Fruit fly (Drosophila melanogaster): ENCODE data around the gene Caf1-55.

Gene Caf1-55

DNA sequence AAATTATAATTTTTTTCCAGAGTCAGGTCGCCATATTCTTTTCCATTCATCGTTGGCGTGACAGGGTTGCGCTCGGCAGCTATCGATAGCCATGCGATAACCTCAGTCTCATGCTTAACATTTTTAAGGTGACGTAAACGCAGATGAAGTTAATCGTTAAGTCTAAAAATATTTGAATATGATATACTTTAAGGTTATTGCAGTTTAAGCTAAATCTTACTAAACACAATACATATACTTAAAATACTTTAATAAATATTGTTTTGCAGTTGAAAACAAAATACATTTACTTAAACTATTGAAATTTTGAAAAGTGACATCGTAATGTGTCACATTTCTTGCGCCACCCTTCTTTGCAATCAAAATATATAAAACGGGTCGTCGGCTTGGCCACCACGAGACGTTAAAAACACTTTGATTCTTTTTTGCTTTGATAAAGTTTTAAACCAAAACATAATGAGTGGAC, 49.8 kb downstream of the Caf1-55 start, which contains the start of the genes Cp190 and CG4338 (continued):
- peak; percentile 93 for TF ChIP-seq vri (GFP tag; optimal IDR thresholded peaks at IDR 0.05)
- peak; percentile 95 for TF ChIP-seq CG11902 (GFP tag; optimal IDR thresholded peaks at IDR 0.05)
- peak; percentile 99 for TF ChIP-seq Eip78C (GFP tag)
- TF ChIP-seq CG11762 (GFP tag; optimal IDR thresholded peaks at IDR 0.05; ENCODE audit: insufficient read depth): peak; percentile 93
- TF ChIP-seq CG8319 (GFP tag; optimal IDR thresholded peaks at IDR 0.05): peak; percentile 95
- TF ChIP-seq spab (GFP tag; optimal IDR thresholded peaks at IDR 0.05): peak; percentile 94
- TF ChIP-seq Eip93F (GFP tag; optimal IDR thresholded peaks at IDR 0.05): no peak
- peak; percentile 93 for TF ChIP-seq CG1621 (tag; optimal IDR thresholded peaks at IDR 0.05)
- peak; percentile 96 for TF ChIP-seq fd59A (GFP tag; optimal IDR thresholded peaks at IDR 0.05)
- peak; percentile 96 for TF ChIP-seq Sox15 (GFP tag; optimal IDR thresholded peaks at IDR 0.05)
- TF ChIP-seq dac (GFP tag; optimal IDR thresholded peaks at IDR 0.05): peak; percentile 89
- TF ChIP-seq CG10631 (GFP tag; optimal IDR thresholded peaks at IDR 0.05): no peak
- peak; percentile 96 for TF ChIP-seq CG6163 (GFP tag; IDR thresholded peaks at IDR 0.05)
- peak; percentile 97 for TF ChIP-seq pdm3 (GFP tag; optimal IDR thresholded peaks at IDR 0.05)
- TF ChIP-seq CG8119 (GFP tag; IDR thresholded peaks at IDR 0.05): peak; percentile 98
- TF ChIP-seq CG15336 (GFP tag; IDR thresholded peaks at IDR 0.05): peak; percentile 98
- peak; percentile 97 for TF ChIP-seq eg (GFP tag; IDR thresholded peaks at IDR 0.05)

Data from whole organism, prepupa.